Worm (Caenorhabditis elegans) whole organism, mixed stage, embryonic: ENCODE data around the gene C24D10.6.

Experiments
- blmp-1 ChIP-seq: fragments of 150-350 bp; optimal IDR thresholded peaks from 2 replicates; lab custom pipeline; 2014; ENCODE audit warnings: missing biosample characterization, missing genetic modification characterization
- ceh-43 ChIP-seq: fragments of 200-800 bp; sonication (Bioruptor generic); optimal IDR thresholded peaks from 2 replicates; lab custom pipeline; 2018; ENCODE audit warnings: mild to moderate bottlenecking, missing genetic modification characterization, moderate library complexity, missing compliant biosample characterization
- ces-1 ChIP-seq: fragments of 150-350 bp; optimal IDR thresholded peaks from 2 replicates; lab custom pipeline; 2014; ENCODE audit warnings: missing biosample characterization, missing genetic modification reagents, missing genetic modification characterization
- cnd-1 ChIP-seq: fragments of 200-800 bp; sonication (Bioruptor generic); optimal IDR thresholded peaks from 2 replicates; lab custom pipeline; 2018; ENCODE audit warnings: mild to moderate bottlenecking, missing genetic modification characterization, missing compliant biosample characterization
- drap-1 ChIP-seq: fragments of 200-800 bp; sonication (Bioruptor generic); optimal IDR thresholded peaks from 3 replicates; lab custom pipeline; 2018; ENCODE audit warnings: mild to moderate bottlenecking, missing genetic modification characterization, missing compliant biosample characterization
- elt-1 ChIP-seq: sonication (generic microtip); optimal IDR thresholded peaks from 2 replicates; lab custom pipeline; 2017; ENCODE audit warnings: missing genetic modification characterization, mild to moderate bottlenecking, missing compliant biosample characterization, antibody characterized with exemption, moderate library complexity, borderline replicate concordance; ENCODE audit not compliant: insufficient read depth
- elt-3 ChIP-seq: fragments of 150-350 bp; optimal IDR thresholded peaks from 2 replicates; lab custom pipeline; 2014; ENCODE audit warnings: missing biosample characterization, missing genetic modification characterization
- flh-1 ChIP-seq: fragments of 200-800 bp; sonication (Bioruptor generic); optimal IDR thresholded peaks from 2 replicates; lab custom pipeline; 2018; ENCODE audit warnings: mild to moderate bottlenecking, missing genetic modification characterization, moderate library complexity, missing compliant biosample characterization
- ham-2 ChIP-seq: fragments of 200-800 bp; sonication (Bioruptor generic); optimal IDR thresholded peaks from 2 replicates; lab custom pipeline; 2018; ENCODE audit warnings: mild to moderate bottlenecking, missing genetic modification characterization, missing compliant biosample characterization
- hlh-1 ChIP-seq: fragments of 150-350 bp; optimal IDR thresholded peaks from 2 replicates; lab custom pipeline; 2014; ENCODE audit warnings: missing biosample characterization, missing genetic modification reagents, missing genetic modification characterization
- lin-13 ChIP-seq: fragments of 150-350 bp; optimal IDR thresholded peaks from 2 replicates; lab custom pipeline; 2014; ENCODE audit warnings: missing biosample characterization, missing genetic modification characterization
- lin-32 ChIP-seq: fragments of 200-800 bp; sonication (Bioruptor generic); optimal IDR thresholded peaks from 2 replicates; lab custom pipeline; 2018; ENCODE audit warnings: mild to moderate bottlenecking, missing genetic modification characterization, missing compliant biosample characterization
- lsy-2 ChIP-seq: fragments of 150-350 bp; optimal IDR thresholded peaks from 2 replicates; lab custom pipeline; 2014; ENCODE audit warnings: missing biosample characterization, missing genetic modification characterization
- mab-5 ChIP-seq: fragments of 150-350 bp; optimal IDR thresholded peaks from 2 replicates; lab custom pipeline; 2014; ENCODE audit warnings: missing biosample characterization, missing genetic modification characterization
- mep-1 ChIP-seq: fragments of 150-350 bp; optimal IDR thresholded peaks from 2 replicates; lab custom pipeline; 2017; ENCODE audit warnings: missing biosample characterization, missing genetic modification reagents, missing genetic modification characterization, inconsistent platforms
- mls-2 ChIP-seq: sonication (generic microtip); optimal IDR thresholded peaks from 2 replicates; lab custom pipeline; 2016; ENCODE audit warnings: mild to moderate bottlenecking, missing genetic modification characterization, moderate library complexity, missing compliant biosample characterization
- nhr-12 ChIP-seq: fragments of 150-350 bp; optimal IDR thresholded peaks from 2 replicates; lab custom pipeline; 2014; ENCODE audit warnings: missing biosample characterization, missing genetic modification characterization
- nhr-2 ChIP-seq: fragments of 150-350 bp; optimal IDR thresholded peaks from 2 replicates; lab custom pipeline; 2014; ENCODE audit warnings: missing biosample characterization, missing genetic modification characterization
- nhr-237 ChIP-seq: fragments of 150-350 bp; optimal IDR thresholded peaks from 2 replicates; lab custom pipeline; 2014; ENCODE audit warnings: missing biosample characterization, missing genetic modification characterization
- nhr-28 ChIP-seq: fragments of 150-350 bp; optimal IDR thresholded peaks from 2 replicates; lab custom pipeline; 2014; ENCODE audit warnings: missing biosample characterization, missing genetic modification characterization
- nhr-76 ChIP-seq: sonication (generic microtip); optimal IDR thresholded peaks from 2 replicates; lab custom pipeline; 2017; ENCODE audit warnings: missing biosample characterization, missing genetic modification characterization
- sem-2 ChIP-seq: fragments of 200-800 bp; sonication (Bioruptor generic); optimal IDR thresholded peaks from 2 replicates; lab custom pipeline; 2018; ENCODE audit warnings: mild to moderate bottlenecking, missing genetic modification characterization, missing compliant biosample characterization
- snpc-4 ChIP-seq: fragments of 150-350 bp; optimal IDR thresholded peaks from 2 replicates; lab custom pipeline; 2014; ENCODE audit warnings: missing biosample characterization, missing genetic modification characterization
- tbx-8 ChIP-seq: fragments of 200-800 bp; sonication (Bioruptor generic); optimal IDR thresholded peaks from 2 replicates; lab custom pipeline; 2018; ENCODE audit warnings: mild to moderate bottlenecking, missing genetic modification characterization, moderate library complexity, missing compliant biosample characterization
- unc-120 ChIP-seq: sonication (generic microtip); optimal IDR thresholded peaks from 2 replicates; lab custom pipeline; 2017; ENCODE audit warnings: missing genetic modification characterization, missing compliant biosample characterization; ENCODE audit not compliant: poor library complexity, severe bottlenecking
- unc-62 ChIP-seq: fragments of 150-350 bp; optimal IDR thresholded peaks from 2 replicates; lab custom pipeline; 2014; ENCODE audit warnings: missing biosample characterization, missing genetic modification reagents, missing genetic modification characterization
- zip-8 ChIP-seq: fragments of 150-350 bp; optimal IDR thresholded peaks from 2 replicates; lab custom pipeline; 2014; ENCODE audit warnings: missing biosample characterization, missing genetic modification characterization

The C24D10.6 gene

DNA sequence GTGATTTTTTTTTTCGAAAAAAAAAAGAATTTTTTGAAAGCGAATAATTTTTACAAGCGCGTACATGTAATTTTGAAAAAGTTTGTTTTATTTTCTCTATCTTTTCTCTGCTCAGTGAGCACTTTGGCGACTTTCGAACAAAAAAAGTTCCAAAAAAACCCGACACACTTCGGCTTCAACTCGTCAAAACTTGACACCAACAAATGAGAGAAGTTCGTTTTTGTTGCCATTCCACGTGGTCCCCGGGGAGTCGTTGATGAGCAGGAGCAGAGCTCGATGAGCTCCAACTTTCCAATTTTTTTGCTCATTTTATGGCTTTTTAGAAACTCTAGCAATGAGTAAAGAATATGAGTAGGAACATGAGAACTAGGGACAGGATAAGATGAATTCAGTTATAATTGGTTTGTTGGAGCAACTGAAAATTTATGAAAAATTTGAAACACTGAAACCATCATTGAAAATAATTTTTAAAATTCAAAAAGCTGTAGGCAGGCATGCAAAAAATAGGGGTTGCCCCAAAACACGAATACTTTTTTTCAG is 49.6 kb downstream of the C24D10.6 start:
- TF ChIP-seq tbx-8 (GFP tag; lab: Kevin White, UChicago) (no peak), mab-5 (tag; lab: Kevin White, UChicago) (no peak), mls-2 (tag; lab: Kevin White, UChicago) (no peak), lin-13 (tag; lab: Kevin White, UChicago) (no peak), sem-2 (no peak), drap-1 (no peak), mep-1 (tag; lab: Kevin White, UChicago) (no peak), lin-32 (GFP tag; lab: Kevin White, UChicago) (no peak), unc-120 (tag; lab: Kevin White, UChicago) (no peak), flh-1 (GFP tag; lab: Kevin White, UChicago) (no peak), nhr-12 (tag; lab: Kevin White, UChicago) (no peak), zip-8 (tag; lab: Kevin White, UChicago) (no peak), ceh-43 (GFP tag; lab: Kevin White, UChicago) (no peak)

DNA sequence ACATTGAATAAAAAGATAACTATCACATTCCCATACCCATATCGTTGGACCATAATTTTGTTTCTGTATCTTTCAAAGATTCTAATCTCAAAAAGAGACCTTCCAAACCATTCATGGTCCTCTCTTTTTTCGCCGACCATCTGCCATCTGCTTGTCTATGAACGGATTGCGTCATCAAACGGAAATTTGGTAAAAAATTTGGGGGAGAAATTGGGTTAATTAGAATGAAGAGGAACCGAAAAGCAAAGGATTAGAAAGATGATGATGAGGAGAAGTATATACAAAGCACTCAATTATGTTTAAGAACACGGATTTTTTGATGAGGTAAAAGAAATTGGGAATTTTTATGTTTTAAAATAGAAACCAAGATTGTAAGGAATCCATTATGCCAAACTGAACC is 50.1 kb downstream of the C24D10.6 start:
- no peak for TF ChIP-seq hlh-1
- TF ChIP-seq mep-1 (tag; lab: Kevin White, UChicago) = peak; percentile 7
- no peak for TF ChIP-seq snpc-4 (tag; lab: Kevin White, UChicago)
- TF ChIP-seq cnd-1 (tag; lab: Kevin White, UChicago) = no peak
- TF ChIP-seq unc-62 = no peak
- TF ChIP-seq sem-2 = no peak
- no peak for TF ChIP-seq lin-32 (GFP tag; lab: Kevin White, UChicago)
- no peak for TF ChIP-seq ham-2 (GFP tag; lab: Kevin White, UChicago)
- no peak for TF ChIP-seq mls-2 (tag; lab: Kevin White, UChicago)
- no peak for TF ChIP-seq mab-5 (tag; lab: Kevin White, UChicago)
- TF ChIP-seq elt-3 (tag; lab: Kevin White, UChicago) = no peak
- TF ChIP-seq flh-1 (GFP tag; lab: Kevin White, UChicago) = no peak
- TF ChIP-seq zip-8 (tag; lab: Kevin White, UChicago) = peak; percentile 91
- TF ChIP-seq elt-1 (tag; lab: Kevin White, UChicago) = peak; percentile 62
- TF ChIP-seq nhr-28 (tag; lab: Kevin White, UChicago) = no peak
- peak; percentile 20 for TF ChIP-seq nhr-2 (tag; lab: Kevin White, UChicago)
- no peak for TF ChIP-seq nhr-237
- TF ChIP-seq blmp-1 (tag; lab: Kevin White, UChicago) = no peak
- no peak for TF ChIP-seq nhr-12 (tag; lab: Kevin White, UChicago)
- TF ChIP-seq lin-13 (tag; lab: Kevin White, UChicago) = no peak
- no peak for TF ChIP-seq lsy-2
- no peak for TF ChIP-seq nhr-76
- TF ChIP-seq ces-1 (GFP tag; lab: Kevin White, UChicago) = peak; percentile 69
